Fruit fly (Drosophila melanogaster): ENCODE measurements around the gene CG7691.

Gene CG7691

DNA sequence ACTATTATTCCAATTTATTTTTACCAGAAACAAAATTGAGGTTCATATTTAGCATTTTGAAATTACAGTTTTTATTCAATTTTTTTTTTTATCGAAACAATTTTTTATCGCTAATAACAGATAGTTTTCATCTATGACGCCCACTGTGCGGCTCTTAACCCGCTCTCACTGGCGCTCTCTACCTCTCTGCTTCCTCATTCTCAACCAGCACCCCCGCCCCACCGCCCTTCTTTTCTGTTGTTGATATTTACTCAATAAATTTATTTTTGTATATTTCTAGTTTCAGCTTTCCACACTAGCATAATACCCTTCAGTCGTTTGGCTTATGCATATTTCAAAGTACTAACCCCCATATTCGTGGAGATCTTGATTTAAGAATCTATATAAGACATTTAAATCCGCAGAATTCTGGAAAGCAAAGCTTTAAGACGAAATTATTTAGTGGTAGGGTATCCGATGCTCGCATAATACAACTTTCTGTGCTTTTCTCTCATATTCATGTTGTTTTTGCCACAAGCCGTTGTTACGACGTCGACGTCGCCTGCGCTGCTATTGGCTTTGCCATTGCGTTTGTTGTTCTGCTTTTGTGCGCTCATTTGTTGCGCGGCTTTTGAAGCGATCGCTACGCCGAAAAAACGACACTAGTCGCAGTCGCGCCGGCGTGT, 24.3 kb downstream of the CG7691 start (continued):
- TF ChIP-seq btn (GFP tag; optimal IDR thresholded peaks at IDR 0.05) (peak; percentile 89), sqz (GFP tag; optimal IDR thresholded peaks at IDR 0.05) (peak; percentile 89), Sry-δ (GFP tag; optimal IDR thresholded peaks at IDR 0.05) (peak; percentile 67), CG17829 (tag; optimal IDR thresholded peaks at IDR 0.05) (peak; percentile 98), danr (GFP tag; IDR thresholded peaks at IDR 0.05) (peak; percentile 88), NFAT (GFP tag; IDR thresholded peaks at IDR 0.05) (peak; percentile 91), onecut (GFP tag; IDR thresholded peaks at IDR 0.05) (peak; percentile 91), CG12391 (tag; optimal IDR thresholded peaks at IDR 0.05) (peak; percentile 97), eve (GFP tag; optimal IDR thresholded peaks at IDR 0.05) (peak in 1 of 2 experiments; percentile 93), org-1 (GFP tag; optimal IDR thresholded peaks at IDR 0.05) (peak; percentile 97), unc-4 (GFP tag; IDR thresholded peaks at IDR 0.05; ENCODE audit: partially characterized antibody) (no peak), CG12155 (GFP tag; optimal IDR thresholded peaks at IDR 0.05) (peak; percentile 94), CG14860 (GFP tag; IDR thresholded peaks at IDR 0.05; ENCODE audit: partially characterized antibody) (no peak), HLH54F (GFP tag; optimal IDR thresholded peaks at IDR 0.05) (peak; percentile 97), Hr78 (GFP tag; optimal IDR thresholded peaks at IDR 0.05) (peak in 1 of 2 experiments; percentile 88), chinmo (GFP tag; IDR thresholded peaks at IDR 0.05; ENCODE audit: partially characterized antibody) (peak; percentile 78; the same call in 1 of the 4 replicates), Meics (GFP tag; optimal IDR thresholded peaks at IDR 0.05) (peak; percentile 97), CG6813 (GFP tag; optimal IDR thresholded peaks at IDR 0.05) (peak; percentile 93), Bteb2 (GFP tag; optimal IDR thresholded peaks at IDR 0.05) (peak; percentile 96), Sox100B (GFP tag; optimal IDR thresholded peaks at IDR 0.05) (peak; percentile 99), klu (GFP tag; IDR thresholded peaks at IDR 0.05) (peak; percentile 93), TFAM (GFP tag; optimal IDR thresholded peaks at IDR 0.05) (peak; percentile 86), CG8765 (GFP tag; IDR thresholded peaks at IDR 0.05) (peak; percentile 76), CG4404 (GFP tag; IDR thresholded peaks at IDR 0.05) (peak; percentile 82), aop (GFP tag; IDR thresholded peaks at IDR 0.05) (peak; percentile 87), CG10209 (GFP tag; optimal IDR thresholded peaks at IDR 0.05) (peak; percentile 99), Atf-2 (GFP tag; optimal IDR thresholded peaks at IDR 0.05) (peak; percentile 97), pita (GFP tag; optimal IDR thresholded peaks at IDR 0.05) (no peak), Dp (GFP tag; optimal IDR thresholded peaks at IDR 0.05) (peak; percentile 23), CG30020 (tag; optimal IDR thresholded peaks at IDR 0.05) (peak; percentile 86), CG11560 (tag; IDR thresholded peaks at IDR 0.05) (peak; percentile 85), Elba2 (GFP tag; optimal IDR thresholded peaks at IDR 0.05) (no peak), CG3847 (GFP tag; IDR thresholded peaks at IDR 0.05) (peak; percentile 95), Nf-YC (tag; optimal IDR thresholded peaks at IDR 0.05) (peak; percentile 91), bcd (GFP tag; optimal IDR thresholded peaks at IDR 0.05) (peak; percentile 98), CG11723 (GFP tag; optimal IDR thresholded peaks at IDR 0.05) (peak; percentile 94), CG15073 (GFP tag; optimal IDR thresholded peaks at IDR 0.05) (peak; percentile 82), amos (GFP tag; IDR thresholded peaks at IDR 0.05; ENCODE audit: partially characterized antibody) (no peak; the same call in 1 of the 2 replicates), gcm (GFP tag; optimal IDR thresholded peaks at IDR 0.05) (peak; percentile 96), vfl (GFP tag; optimal IDR thresholded peaks at IDR 0.05) (peak; percentile 96), vvl (GFP tag; IDR thresholded peaks at IDR 0.05) (peak; percentile 98), CG5953 (GFP tag; IDR thresholded peaks at IDR 0.05) (peak; percentile 75), CHES-1-like (GFP tag; optimal IDR thresholded peaks at IDR 0.05) (peak; percentile 97), CG11093 (GFP tag; IDR thresholded peaks at IDR 0.05) (peak; percentile 95), D19A (tag; optimal IDR thresholded peaks at IDR 0.05) (peak; percentile 100), CG12104 (GFP tag; optimal IDR thresholded peaks at IDR 0.05) (peak; percentile 98), CG17361 (GFP tag; IDR thresholded peaks at IDR 0.05) (peak; percentile 98), CG15696 (tag; optimal IDR thresholded peaks at IDR 0.05) (peak; percentile 91), Ets97D (GFP tag; optimal IDR thresholded peaks at IDR 0.05) (peak; percentile 84), CG9609 (GFP tag; optimal IDR thresholded peaks at IDR 0.05) (peak; percentile 95)

Measured in whole organism, embryonic.